Worm (Caenorhabditis elegans): ENCODE measurements around the gene W03C9.6.

- no peak for TF ChIP-seq lin-11 (tag; optimal IDR thresholded peaks at IDR 0.05)
- TF ChIP-seq nhr-11 (tag; optimal IDR thresholded peaks at IDR 0.05), result no peak
- TF ChIP-seq tbx-2 (tag; optimal IDR thresholded peaks at IDR 0.05), result no peak
- TF ChIP-seq K02D7.2 (tag; optimal IDR thresholded peaks at IDR 0.05), result no peak
- no peak for TF ChIP-seq rnt-1 (tag; optimal IDR thresholded peaks at IDR 0.05)
- TF ChIP-seq unc-42 (tag; optimal IDR thresholded peaks at IDR 0.05), result no peak
- no peak for TF ChIP-seq pag-3 (tag; optimal IDR thresholded peaks at IDR 0.05; ENCODE audit: borderline replicate concordance)
- no peak for TF ChIP-seq ttx-3 (tag; optimal IDR thresholded peaks at IDR 0.05)
- TF ChIP-seq pros-1 (tag; optimal IDR thresholded peaks at IDR 0.05), result no peak
- TF ChIP-seq fkh-10 (GFP tag; optimal IDR thresholded peaks at IDR 0.05), result no peak
- no peak for TF ChIP-seq ets-4 (tag; optimal IDR thresholded peaks at IDR 0.05)
- TF ChIP-seq ceh-18 (tag; optimal IDR thresholded peaks at IDR 0.05), result no peak
- TF ChIP-seq ahr-1 (tag; optimal IDR thresholded peaks at IDR 0.05), result no peak
- TF ChIP-seq ceh-2 (tag; optimal IDR thresholded peaks at IDR 0.05), result no peak
These were observed 18.0 kb downstream of the W03C9.6 start for ce11 chrII:11972266-11972665.
